Worm (Caenorhabditis elegans) whole organism, young adult: ENCODE results near the gene fbxa-135.

Experiments
- T07F8.4 ChIP-seq: sonication (generic microtip); optimal IDR thresholded peaks from 2 replicates; lab custom pipeline; 2016; ENCODE audit warnings: mild to moderate bottlenecking, missing genetic modification characterization, moderate library complexity, missing compliant biosample characterization
- attf-5 ChIP-seq: fragments of 200-800 bp; sonication (Bioruptor generic); optimal IDR thresholded peaks from 2 replicates; lab custom pipeline; 2018; ENCODE audit warnings: mild to moderate bottlenecking, missing genetic modification characterization, missing compliant biosample characterization
- hsf-1 ChIP-seq: fragments of 200-800 bp; sonication (Bioruptor generic); IDR thresholded peaks from 2 replicates; pipeline ENCODE4 v1.3.6; 2022; ENCODE audit warnings: missing genetic modification reagents, missing genetic modification characterization, missing compliant biosample characterization
- lin-40 ChIP-seq: sonication (generic microtip); optimal IDR thresholded peaks from 2 replicates; lab custom pipeline; 2016; ENCODE audit warnings: missing genetic modification characterization, mild to moderate bottlenecking, missing compliant biosample characterization, missing genotype, missing genetic modification reagents
- nhr-90 ChIP-seq: sonication (generic microtip); optimal IDR thresholded peaks from 2 replicates; lab custom pipeline; 2016; ENCODE audit warnings: missing genotype, mild to moderate bottlenecking, missing genetic modification characterization, missing compliant biosample characterization
- snpc-4 ChIP-seq, 5 experiments: fragments of 150-350 bp in 1 of 5; sonication (generic microtip) in 4 of 5; optimal IDR thresholded peaks; 2 replicates each; lab custom pipeline; 2014 to 2018; ENCODE audit warnings: missing genetic modification characterization in 5 of 5, missing biosample characterization in 3 of 5, antibody characterized with exemption in 2 of 5, mild to moderate bottlenecking in 2 of 5, missing compliant biosample characterization in 2 of 5, missing genotype in 2 of 5, moderate library complexity in 2 of 5, missing genetic modification reagents in 1 of 5

DNA sequence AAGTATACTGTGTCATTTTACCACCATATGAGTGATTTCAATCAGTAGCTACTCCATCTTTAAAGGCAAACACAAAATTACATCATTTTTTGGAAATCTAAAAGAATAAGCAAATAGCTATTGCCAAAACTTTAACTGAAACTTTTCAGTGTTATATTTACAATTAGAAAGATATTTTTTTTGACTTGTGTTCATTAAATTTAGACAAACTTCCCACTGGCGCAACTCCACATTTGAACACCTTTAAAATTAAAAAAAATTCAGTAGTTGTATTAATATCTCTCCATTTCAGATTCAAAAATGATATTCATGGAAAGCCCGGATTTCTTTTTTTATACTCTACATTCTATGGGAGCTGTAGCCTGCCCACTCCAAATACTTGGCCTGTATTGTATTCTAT, 11.8 kb downstream of the fbxa-135 start, which contains the start of gene srh-264:
- TF ChIP-seq hsf-1 (GFP tag; lab: Robert Waterston, UW): no peak
- no peak for TF ChIP-seq lin-40 (tag; lab: Kevin White, UChicago)
- no peak for TF ChIP-seq nhr-90 (tag; lab: Kevin White, UChicago)
- no peak for TF ChIP-seq T07F8.4
- TF ChIP-seq snpc-4 (GFP tag; optimal IDR thresholded peaks at IDR 0.05; lab: Kevin White, UChicago): no peak
- TF ChIP-seq snpc-4 (tag; optimal IDR thresholded peaks at IDR 0.05; lab: Kevin White, UChicago): no peak
- TF ChIP-seq attf-5 (GFP tag; lab: Kevin White, UChicago): no peak
